Worm (Caenorhabditis elegans): ENCODE measurements around the gene ahsa-1.

ahsa-1 gene

ce11 chrV:15071015-15071810 lies 14.0 kb downstream of the ahsa-1 start, which contains the start of gene unc-76:
unc-76 (plus strand) TSS chrV:15071760.
- TF ChIP-seq Y22D7AL.16 (tag; optimal IDR thresholded peaks at IDR 0.05) (no peak), F13H6.1 (tag; optimal IDR thresholded peaks at IDR 0.05) (peak; percentile 52), ttx-3 (tag; optimal IDR thresholded peaks at IDR 0.05) (no peak), tbx-2 (tag; optimal IDR thresholded peaks at IDR 0.05) (peak; percentile 84), K09A11.1 (tag; optimal IDR thresholded peaks at IDR 0.05; ENCODE audit: insufficient read depth) (peak; percentile 3), ceh-34 (tag; optimal IDR thresholded peaks at IDR 0.05) (peak; percentile 98), sox-2 (GFP tag; IDR thresholded peaks at IDR 0.05) (peak; percentile 28; the same call in 1 of the 2 replicates), ceh-18 (tag; optimal IDR thresholded peaks at IDR 0.05) (peak; percentile 95), nhr-232 (tag; optimal IDR thresholded peaks at IDR 0.05) (no peak), unc-42 (tag; optimal IDR thresholded peaks at IDR 0.05) (peak; percentile 90), pax-1 (tag; optimal IDR thresholded peaks at IDR 0.05) (peak; percentile 58), zip-5 (tag; optimal IDR thresholded peaks at IDR 0.05) (no peak), K02D7.2 (tag; optimal IDR thresholded peaks at IDR 0.05) (no peak), lin-11 (tag; optimal IDR thresholded peaks at IDR 0.05) (no peak), pros-1 (tag; optimal IDR thresholded peaks at IDR 0.05) (peak; percentile 73), unc-86 (tag; optimal IDR thresholded peaks at IDR 0.05) (peak; percentile 18), fkh-6 (tag; optimal IDR thresholded peaks at IDR 0.05) (peak; percentile 6), hlh-15 (tag; optimal IDR thresholded peaks at IDR 0.05) (no peak), elt-4 (tag; optimal IDR thresholded peaks at IDR 0.05) (no peak), ceh-22 (tag; optimal IDR thresholded peaks at IDR 0.05) (no peak), elt-2 (tag; optimal IDR thresholded peaks at IDR 0.05) (no peak), C08G9.2 (tag; optimal IDR thresholded peaks at IDR 0.05) (peak; percentile 49), ceh-14 (tag; optimal IDR thresholded peaks at IDR 0.05) (peak; percentile 74), pqm-1 (tag; optimal IDR thresholded peaks at IDR 0.05) (no peak), fax-1 (tag; optimal IDR thresholded peaks at IDR 0.05) (peak; percentile 32), ceh-48 (tag; optimal IDR thresholded peaks at IDR 0.05) (peak; percentile 52), eyg-1 (tag; optimal IDR thresholded peaks at IDR 0.05) (no peak), ceh-9 (tag; optimal IDR thresholded peaks at IDR 0.05) (no peak), unc-55 (GFP tag; optimal IDR thresholded peaks at IDR 0.05) (peak; percentile 89), ceh-31 (tag; optimal IDR thresholded peaks at IDR 0.05) (peak; percentile 92), ztf-16 (tag; optimal IDR thresholded peaks at IDR 0.05) (no peak), pat-9 (tag; optimal IDR thresholded peaks at IDR 0.05) (no peak), dmd-4 (tag; optimal IDR thresholded peaks at IDR 0.05; ENCODE audit: borderline replicate concordance) (no peak), syd-9 (tag; optimal IDR thresholded peaks at IDR 0.05) (peak; percentile 24), nfya-1 (tag; optimal IDR thresholded peaks at IDR 0.05) (peak; percentile 89), nhr-11 (tag; optimal IDR thresholded peaks at IDR 0.05) (no peak), hlh-8 (tag; optimal IDR thresholded peaks at IDR 0.05) (peak; percentile 67), pha-4 (tag; optimal IDR thresholded peaks at IDR 0.05) (no peak), ceh-19 (GFP tag; optimal IDR thresholded peaks at IDR 0.05) (no peak), fkh-10 (GFP tag; optimal IDR thresholded peaks at IDR 0.05) (no peak), dve-1 (tag; optimal IDR thresholded peaks at IDR 0.05) (peak; percentile 92), odd-2 (tag; optimal IDR thresholded peaks at IDR 0.05) (no peak), ceh-2 (tag; optimal IDR thresholded peaks at IDR 0.05) (peak; percentile 60), ets-4 (tag; optimal IDR thresholded peaks at IDR 0.05) (no peak), hlh-6 (tag; optimal IDR thresholded peaks at IDR 0.05) (no peak), tbx-7 (tag; optimal IDR thresholded peaks at IDR 0.05) (no peak), T23F11.4 (GFP tag; optimal IDR thresholded peaks at IDR 0.05) (no peak), sdc-2 (tag; optimal IDR thresholded peaks at IDR 0.05) (no peak), unc-3 (GFP tag; conservative IDR thresholded peaks at IDR 0.05) (no peak), unc-3 (tag; optimal IDR thresholded peaks at IDR 0.05) (peak; percentile 57), hlh-30 (tag; optimal IDR thresholded peaks at IDR 0.05; ENCODE audit: insufficient read depth) (peak; percentile 28), ahr-1 (tag; optimal IDR thresholded peaks at IDR 0.05) (no peak)
